Worm (Caenorhabditis elegans) whole organism, mixed stage, embryonic: ENCODE measurements around the gene immt-1.

Experiments
- M03D4.4 ChIP-seq: sonication (generic microtip); optimal IDR thresholded peaks from 2 replicates; lab custom pipeline; 2017; ENCODE audit warnings: mild to moderate bottlenecking, missing genetic modification characterization, missing compliant biosample characterization
- bed-3 ChIP-seq: fragments of 200-800 bp; sonication (Bioruptor generic); optimal IDR thresholded peaks from 3 replicates; lab custom pipeline; 2018; ENCODE audit warnings: mild to moderate bottlenecking, missing genetic modification characterization, moderate library complexity, missing compliant biosample characterization
- blmp-1 ChIP-seq: fragments of 150-350 bp; optimal IDR thresholded peaks from 2 replicates; lab custom pipeline; 2014; ENCODE audit warnings: missing biosample characterization, missing genetic modification characterization
- ceh-39 ChIP-seq: fragments of 150-350 bp; optimal IDR thresholded peaks from 2 replicates; lab custom pipeline; 2014; ENCODE audit warnings: missing biosample characterization, missing genetic modification characterization
- ceh-43 ChIP-seq: fragments of 200-800 bp; sonication (Bioruptor generic); optimal IDR thresholded peaks from 2 replicates; lab custom pipeline; 2018; ENCODE audit warnings: mild to moderate bottlenecking, missing genetic modification characterization, moderate library complexity, missing compliant biosample characterization
- ceh-83 ChIP-seq: fragments of 200-800 bp; sonication (Bioruptor generic); optimal IDR thresholded peaks from 2 replicates; lab custom pipeline; 2018; ENCODE audit warnings: mild to moderate bottlenecking, missing genetic modification characterization, missing compliant biosample characterization
- ces-1 ChIP-seq: fragments of 150-350 bp; optimal IDR thresholded peaks from 2 replicates; lab custom pipeline; 2014; ENCODE audit warnings: missing biosample characterization, missing genetic modification reagents, missing genetic modification characterization
- elt-1 ChIP-seq: sonication (generic microtip); optimal IDR thresholded peaks from 2 replicates; lab custom pipeline; 2017; ENCODE audit warnings: missing genetic modification characterization, mild to moderate bottlenecking, missing compliant biosample characterization, antibody characterized with exemption, moderate library complexity, borderline replicate concordance; ENCODE audit not compliant: insufficient read depth
- elt-3 ChIP-seq: fragments of 150-350 bp; optimal IDR thresholded peaks from 2 replicates; lab custom pipeline; 2014; ENCODE audit warnings: missing biosample characterization, missing genetic modification characterization
- flh-1 ChIP-seq: fragments of 200-800 bp; sonication (Bioruptor generic); optimal IDR thresholded peaks from 2 replicates; lab custom pipeline; 2018; ENCODE audit warnings: mild to moderate bottlenecking, missing genetic modification characterization, moderate library complexity, missing compliant biosample characterization
- ham-2 ChIP-seq: fragments of 200-800 bp; sonication (Bioruptor generic); optimal IDR thresholded peaks from 2 replicates; lab custom pipeline; 2018; ENCODE audit warnings: mild to moderate bottlenecking, missing genetic modification characterization, missing compliant biosample characterization
- hlh-1 ChIP-seq: fragments of 150-350 bp; optimal IDR thresholded peaks from 2 replicates; lab custom pipeline; 2014; ENCODE audit warnings: missing biosample characterization, missing genetic modification reagents, missing genetic modification characterization
- lin-13 ChIP-seq: fragments of 150-350 bp; optimal IDR thresholded peaks from 2 replicates; lab custom pipeline; 2014; ENCODE audit warnings: missing biosample characterization, missing genetic modification characterization
- lin-32 ChIP-seq: fragments of 200-800 bp; sonication (Bioruptor generic); optimal IDR thresholded peaks from 2 replicates; lab custom pipeline; 2018; ENCODE audit warnings: mild to moderate bottlenecking, missing genetic modification characterization, missing compliant biosample characterization
- lsy-2 ChIP-seq: fragments of 150-350 bp; optimal IDR thresholded peaks from 2 replicates; lab custom pipeline; 2014; ENCODE audit warnings: missing biosample characterization, missing genetic modification characterization
- mab-5 ChIP-seq: fragments of 150-350 bp; optimal IDR thresholded peaks from 2 replicates; lab custom pipeline; 2014; ENCODE audit warnings: missing biosample characterization, missing genetic modification characterization
- mep-1 ChIP-seq: fragments of 150-350 bp; optimal IDR thresholded peaks from 2 replicates; lab custom pipeline; 2017; ENCODE audit warnings: missing biosample characterization, missing genetic modification reagents, missing genetic modification characterization, inconsistent platforms
- mls-2 ChIP-seq: sonication (generic microtip); optimal IDR thresholded peaks from 2 replicates; lab custom pipeline; 2016; ENCODE audit warnings: mild to moderate bottlenecking, missing genetic modification characterization, moderate library complexity, missing compliant biosample characterization
- nhr-12 ChIP-seq: fragments of 150-350 bp; optimal IDR thresholded peaks from 2 replicates; lab custom pipeline; 2014; ENCODE audit warnings: missing biosample characterization, missing genetic modification characterization
- nhr-2 ChIP-seq: fragments of 150-350 bp; optimal IDR thresholded peaks from 2 replicates; lab custom pipeline; 2014; ENCODE audit warnings: missing biosample characterization, missing genetic modification characterization
- nhr-237 ChIP-seq: fragments of 150-350 bp; optimal IDR thresholded peaks from 2 replicates; lab custom pipeline; 2014; ENCODE audit warnings: missing biosample characterization, missing genetic modification characterization
- nhr-76 ChIP-seq: sonication (generic microtip); optimal IDR thresholded peaks from 2 replicates; lab custom pipeline; 2017; ENCODE audit warnings: missing biosample characterization, missing genetic modification characterization
- pha-4 ChIP-seq: fragments of 150-350 bp; optimal IDR thresholded peaks from 2 replicates; lab custom pipeline; 2018; ENCODE audit warnings: missing biosample characterization, missing genetic modification reagents, missing genetic modification characterization
- sem-2 ChIP-seq: fragments of 200-800 bp; sonication (Bioruptor generic); optimal IDR thresholded peaks from 2 replicates; lab custom pipeline; 2018; ENCODE audit warnings: mild to moderate bottlenecking, missing genetic modification characterization, missing compliant biosample characterization
- snpc-4 ChIP-seq: fragments of 150-350 bp; optimal IDR thresholded peaks from 2 replicates; lab custom pipeline; 2014; ENCODE audit warnings: missing biosample characterization, missing genetic modification characterization
- sptf-1 ChIP-seq: sonication (generic microtip); optimal IDR thresholded peaks from 2 replicates; lab custom pipeline; 2017; ENCODE audit warnings: mild to moderate bottlenecking, missing genetic modification characterization, moderate library complexity, missing compliant biosample characterization
- tbx-8 ChIP-seq: fragments of 200-800 bp; sonication (Bioruptor generic); optimal IDR thresholded peaks from 2 replicates; lab custom pipeline; 2018; ENCODE audit warnings: mild to moderate bottlenecking, missing genetic modification characterization, moderate library complexity, missing compliant biosample characterization
- unc-120 ChIP-seq: sonication (generic microtip); optimal IDR thresholded peaks from 2 replicates; lab custom pipeline; 2017; ENCODE audit warnings: missing genetic modification characterization, missing compliant biosample characterization; ENCODE audit not compliant: poor library complexity, severe bottlenecking
- unc-39 ChIP-seq: fragments of 150-350 bp; optimal IDR thresholded peaks from 2 replicates; lab custom pipeline; 2014; ENCODE audit warnings: missing biosample characterization, missing genetic modification characterization
- unc-62 ChIP-seq: fragments of 150-350 bp; optimal IDR thresholded peaks from 2 replicates; lab custom pipeline; 2014; ENCODE audit warnings: missing biosample characterization, missing genetic modification reagents, missing genetic modification characterization
- zip-8 ChIP-seq: fragments of 150-350 bp; optimal IDR thresholded peaks from 2 replicates; lab custom pipeline; 2014; ENCODE audit warnings: missing biosample characterization, missing genetic modification characterization
- ztf-11 ChIP-seq: fragments of 150-350 bp; optimal IDR thresholded peaks from 2 replicates; lab custom pipeline; 2014; ENCODE audit warnings: missing biosample characterization, missing genetic modification characterization

Gene immt-1

ce11 chrX:2673272-2673671, 13.7 kb downstream of the immt-1 start, which contains the start of gene ser-7:
ser-7 (plus strand) TSS chrX:2673572.
- TF ChIP-seq unc-62 (GFP tag; lab: Kevin White, UChicago) (no peak), flh-1 (GFP tag; lab: Kevin White, UChicago) (no peak), elt-1 (no peak), nhr-12 (no peak), mls-2 (tag; lab: Kevin White, UChicago) (no peak), ceh-43 (GFP tag; lab: Kevin White, UChicago) (no peak), M03D4.4 (tag; lab: Kevin White, UChicago) (no peak), elt-3 (tag; lab: Kevin White, UChicago) (no peak), hlh-1 (no peak), nhr-76 (tag; lab: Kevin White, UChicago) (no peak), zip-8 (no peak), mep-1 (tag; lab: Kevin White, UChicago) (no peak), ceh-39 (no peak)

ce11 chrX:2667779-2668178, 19.2 kb downstream of the immt-1 start, which contains the start of gene C09B7.2:
C09B7.2 (plus strand) TSS chrX:2668127.
- peak; percentile 71 for TF ChIP-seq ces-1 (GFP tag; lab: Kevin White, UChicago)
- no peak for TF ChIP-seq mep-1 (tag; lab: Kevin White, UChicago)
- peak; percentile 3 for TF ChIP-seq lsy-2 (tag; lab: Kevin White, UChicago)
- TF ChIP-seq pha-4, result peak; percentile 55

- TF ChIP-seq unc-39 (tag; lab: Kevin White, UChicago), result no peak
- no peak for TF ChIP-seq nhr-12
- no peak for TF ChIP-seq sem-2
- no peak for TF ChIP-seq nhr-237 (tag; lab: Kevin White, UChicago)
- no peak for TF ChIP-seq zip-8
- TF ChIP-seq flh-1 (GFP tag; lab: Kevin White, UChicago), result no peak
- no peak for TF ChIP-seq sptf-1
- TF ChIP-seq mls-2 (tag; lab: Kevin White, UChicago), result no peak
- TF ChIP-seq unc-62 (GFP tag; lab: Kevin White, UChicago), result no peak
- no peak for TF ChIP-seq mep-1 (tag; lab: Kevin White, UChicago)
- TF ChIP-seq elt-1, result no peak
- TF ChIP-seq ztf-11, result no peak
- no peak for TF ChIP-seq snpc-4 (tag; lab: Kevin White, UChicago)
Measured at ce11 chrX:2664273-2664672, 22.7 kb downstream of the immt-1 start, which contains the start of gene F54G2.1. F54G2.1 (minus strand) TSS chrX:2664373.

ce11 chrX:2663798-2664197, 23.2 kb downstream of the immt-1 start:
- no peak for TF ChIP-seq ham-2
- no peak for TF ChIP-seq mls-2 (tag; lab: Kevin White, UChicago)
- TF ChIP-seq bed-3 (GFP tag; lab: Kevin White, UChicago), result no peak

- TF ChIP-seq lin-32 (GFP tag; lab: Kevin White, UChicago) (no peak), ces-1 (GFP tag; lab: Kevin White, UChicago) (peak; percentile 84)
Measured at ce11 chrX:2654334-2654733, 32.6 kb downstream of the immt-1 start.

ce11 chrX:2641094-2641493, 45.9 kb downstream of the immt-1 start:
- TF ChIP-seq blmp-1 (no peak), hlh-1 (no peak), sem-2 (no peak), nhr-237 (tag; lab: Kevin White, UChicago) (no peak), ceh-83 (no peak), M03D4.4 (tag; lab: Kevin White, UChicago) (no peak), zip-8 (no peak), ces-1 (GFP tag; lab: Kevin White, UChicago) (no peak), nhr-76 (tag; lab: Kevin White, UChicago) (no peak), unc-120 (no peak), mab-5 (tag; lab: Kevin White, UChicago) (no peak), sptf-1 (no peak), lin-13 (tag; lab: Kevin White, UChicago) (no peak), tbx-8 (GFP tag; lab: Kevin White, UChicago) (no peak), snpc-4 (tag; lab: Kevin White, UChicago) (no peak), ham-2 (no peak), nhr-2 (tag; lab: Kevin White, UChicago) (no peak), mls-2 (tag; lab: Kevin White, UChicago) (no peak)
- TF ChIP-seq, all 35 proteins: peak for 0
